Worm (Caenorhabditis elegans) whole organism, L1 larva: ENCODE data around the gene dyc-1.

ENCODE experiments used
- F16B12.6 ChIP-seq: fragments of 150-350 bp; optimal IDR thresholded peaks from 2 replicates; lab custom pipeline; 2014; ENCODE audit warnings: missing biosample characterization, missing genetic modification characterization
- ces-1 ChIP-seq: fragments of 150-350 bp; optimal IDR thresholded peaks from 2 replicates; lab custom pipeline; 2014; ENCODE audit warnings: missing biosample characterization, missing genetic modification reagents, missing genetic modification characterization
- elt-2 ChIP-seq: sonication (generic microtip); optimal IDR thresholded peaks from 2 replicates; lab custom pipeline; 2016; ENCODE audit warnings: missing genetic modification characterization, mild to moderate bottlenecking, inconsistent platforms, missing compliant biosample characterization, missing genetic modification reagents
- elt-3 ChIP-seq, 6 experiments: fragments of 150-350 bp in 1 of 6; sonication (generic microtip); optimal IDR thresholded peaks; 2 replicates each; lab custom pipeline; 2017 to 2018; ENCODE audit warnings: missing biosample characterization in 6 of 6, missing genetic modification characterization in 6 of 6, inconsistent platforms in 1 of 6
- hlh-17 ChIP-seq: fragments of 200-800 bp; sonication (Bioruptor generic); optimal IDR thresholded peaks from 2 replicates; lab custom pipeline; 2018; ENCODE audit warnings: missing genetic modification characterization, mild to moderate bottlenecking, missing compliant biosample characterization, moderate library complexity, borderline replicate concordance
- lin-15B ChIP-seq: fragments of 150-350 bp; sonication (generic microtip); optimal IDR thresholded peaks from 3 replicates; lab custom pipeline; 2014; ENCODE audit warnings: missing biosample characterization, missing genetic modification characterization
- lir-3 ChIP-seq: sonication (generic microtip); optimal IDR thresholded peaks from 2 replicates; lab custom pipeline; 2016; ENCODE audit warnings: mild to moderate bottlenecking, missing genetic modification characterization, moderate library complexity, missing compliant biosample characterization; ENCODE audit not compliant: poor library complexity
- mdl-1 ChIP-seq, 2 experiments: fragments of 150-350 bp; optimal IDR thresholded peaks; 2 replicates each; lab custom pipeline; 2014 to 2017; ENCODE audit warnings: missing biosample characterization in 2 of 2, missing genetic modification characterization in 2 of 2, inconsistent platforms in 1 of 2
- nhr-85 ChIP-seq: sonication (generic microtip); peaks from one replicate; lab custom pipeline; 2016; ENCODE audit warnings: missing genetic modification characterization, inconsistent platforms, missing compliant biosample characterization
- sptf-1 ChIP-seq: fragments of 150-350 bp; optimal IDR thresholded peaks from 2 replicates; lab custom pipeline; 2014; ENCODE audit warnings: missing biosample characterization, missing genetic modification characterization

DNA sequence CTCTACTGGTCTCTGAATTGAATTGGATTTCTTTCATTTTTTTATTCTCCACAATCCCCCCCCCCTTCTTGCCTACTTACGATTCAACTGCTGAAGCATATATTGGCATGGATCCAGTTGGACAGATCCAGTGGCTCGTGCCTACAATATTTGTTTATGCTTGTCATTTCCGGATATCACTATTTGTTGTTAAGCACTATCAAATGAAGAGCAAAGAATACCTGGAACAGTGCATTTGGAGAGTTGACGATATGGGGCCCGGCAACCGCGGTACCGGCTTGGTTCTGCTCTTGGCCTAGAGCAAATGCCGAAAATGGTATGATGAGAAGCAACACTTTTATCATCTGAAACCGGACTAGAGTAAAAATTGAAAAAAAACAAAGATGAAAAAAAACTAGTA lies 18.3 kb downstream of the dyc-1 start, which contains the start of gene lgc-21:
- TF ChIP-seq F16B12.6 (no peak), hlh-17 (GFP tag; lab: Kevin White, UChicago) (no peak), elt-2 (tag; lab: Kevin White, UChicago) (no peak), ces-1 (GFP tag; lab: Kevin White, UChicago) (no peak), elt-3 (tag; optimal IDR thresholded peaks at IDR 0.05; lab: Kevin White, UChicago) (no peak), nhr-85 (no peak), lin-15B (tag; lab: Kevin White, UChicago) (no peak), mdl-1 (tag; optimal IDR thresholded peaks at IDR 0.05; lab: Kevin White, UChicago) (no peak), sptf-1 (tag; lab: Kevin White, UChicago) (no peak), lir-3 (tag; lab: Kevin White, UChicago) (no peak)
